Fruit fly (Drosophila melanogaster) whole organism, embryonic: ENCODE results near the gene CG14082.

Experiments used
- Antp ChIP-seq: fragments of 200-800 bp; sonication (Bioruptor generic); optimal IDR thresholded peaks from 3 replicates; lab custom pipeline; 2016; ENCODE audit warnings: missing biosample characterization, missing genetic modification characterization
- Atf-2 ChIP-seq: fragments of 200-800 bp; sonication (Bioruptor generic); optimal IDR thresholded peaks from 2 replicates; lab custom pipeline; 2016; ENCODE audit warnings: missing biosample characterization, missing genetic modification characterization
- Bgb ChIP-seq: fragments of 200-800 bp; sonication (Bioruptor generic); IDR thresholded peaks from 2 replicates; pipeline ENCODE4 v1.3.6; 2022; ENCODE audit warnings: missing biosample characterization, missing genetic modification characterization; ENCODE audit not compliant: partially characterized antibody
- Blimp-1 ChIP-seq: fragments of 200-800 bp; sonication (Bioruptor generic); optimal IDR thresholded peaks from 3 replicates; lab custom pipeline; 2018; ENCODE audit warnings: missing biosample characterization, missing genetic modification characterization, mild to moderate bottlenecking, moderate library complexity, missing genetic modification reagents
- CG11560 ChIP-seq: fragments of 200-800 bp; sonication (Bioruptor generic); IDR thresholded peaks from 3 replicates; pipeline ENCODE4 v1.3.6; 2022; ENCODE audit warnings: missing biosample characterization, missing genetic modification characterization
- CG12071 ChIP-seq: fragments of 200-800 bp; sonication (Bioruptor generic); optimal IDR thresholded peaks from 3 replicates; lab custom pipeline; 2018; ENCODE audit warnings: missing biosample characterization, mild to moderate bottlenecking, missing genetic modification characterization
- CG12236 ChIP-seq: fragments of 200-800 bp; sonication (Bioruptor generic); optimal IDR thresholded peaks from 2 replicates; lab custom pipeline; 2016; ENCODE audit warnings: missing biosample characterization, missing genetic modification characterization
- CG15011 ChIP-seq: fragments of 200-800 bp; sonication (Bioruptor generic); optimal IDR thresholded peaks from 3 replicates; lab custom pipeline; 2018; ENCODE audit warnings: missing biosample characterization, mild to moderate bottlenecking, missing genetic modification characterization
- CG15479 ChIP-seq: fragments of 200-800 bp; sonication (Bioruptor generic); optimal IDR thresholded peaks from 3 replicates; lab custom pipeline; 2019; ENCODE audit warnings: missing biosample characterization, mild to moderate bottlenecking, missing genetic modification characterization, moderate library complexity
- CG15514 ChIP-seq: fragments of 200-800 bp; sonication (Bioruptor generic); optimal IDR thresholded peaks from 3 replicates; lab custom pipeline; 2017; ENCODE audit warnings: missing biosample characterization, missing genetic modification characterization, mild to moderate bottlenecking, moderate library complexity, missing genetic modification reagents
- CG18011 ChIP-seq: fragments of 200-800 bp; sonication (Bioruptor generic); optimal IDR thresholded peaks from 2 replicates; lab custom pipeline; 2017; ENCODE audit warnings: missing biosample characterization, missing genetic modification characterization, mild to moderate bottlenecking, moderate library complexity, missing genotype
- CG18476 ChIP-seq: fragments of 200-800 bp; sonication (Bioruptor generic); optimal IDR thresholded peaks from 2 replicates; lab custom pipeline; 2016; ENCODE audit warnings: missing biosample characterization, mild to moderate bottlenecking, missing genetic modification characterization
- CG2712 ChIP-seq: fragments of 200-800 bp; optimal IDR thresholded peaks from 3 replicates; lab custom pipeline; 2019; ENCODE audit warnings: missing biosample characterization, mild to moderate bottlenecking, missing genetic modification characterization, moderate library complexity
- CG3281 ChIP-seq: fragments of 200-800 bp; sonication (Bioruptor generic); optimal IDR thresholded peaks from 3 replicates; lab custom pipeline; 2017; ENCODE audit warnings: missing biosample characterization, mild to moderate bottlenecking, missing genetic modification characterization
- CG4820 ChIP-seq: fragments of 200-800 bp; sonication (Bioruptor generic); optimal IDR thresholded peaks from 3 replicates; lab custom pipeline; 2016; ENCODE audit warnings: missing biosample characterization, missing genetic modification characterization
- CG6791 ChIP-seq: fragments of 200-800 bp; sonication (Bioruptor generic); IDR thresholded peaks from 3 replicates; pipeline ENCODE4 v1.3.6; 2022; ENCODE audit warnings: missing biosample characterization, missing genetic modification characterization; ENCODE audit not compliant: partially characterized antibody
- CG7839 ChIP-seq: fragments of 200-800 bp; sonication (Bioruptor generic); optimal IDR thresholded peaks from 3 replicates; lab custom pipeline; 2018; ENCODE audit warnings: missing biosample characterization, mild to moderate bottlenecking, missing genetic modification characterization, moderate library complexity
- CG8281 ChIP-seq: fragments of 200-800 bp; sonication (Bioruptor generic); optimal IDR thresholded peaks from 2 replicates; lab custom pipeline; 2018; ENCODE audit warnings: missing biosample characterization, mild to moderate bottlenecking, missing genetic modification characterization, moderate library complexity
- CG9817 ChIP-seq: fragments of 200-800 bp; sonication (Bioruptor generic); optimal IDR thresholded peaks from 2 replicates; lab custom pipeline; 2018; ENCODE audit warnings: missing biosample characterization, mild to moderate bottlenecking, missing genetic modification characterization, moderate library complexity
- Chrac-16 ChIP-seq: fragments of 200-800 bp; sonication (Bioruptor generic); optimal IDR thresholded peaks from 3 replicates; lab custom pipeline; 2016; ENCODE audit warnings: missing biosample characterization, missing genetic modification characterization
- D19A ChIP-seq: fragments of 200-800 bp; optimal IDR thresholded peaks from 3 replicates; lab custom pipeline; 2019; ENCODE audit warnings: missing biosample characterization, mild to moderate bottlenecking, missing genetic modification characterization, moderate library complexity
- Doc3 ChIP-seq: fragments of 200-800 bp; sonication (Bioruptor generic); IDR thresholded peaks from 3 replicates; pipeline ENCODE4 v1.3.6; 2022; ENCODE audit warnings: missing biosample characterization, missing genetic modification characterization; ENCODE audit not compliant: partially characterized antibody
- Ets65A ChIP-seq: fragments of 200-800 bp; sonication (Bioruptor generic); peaks from one replicate; lab custom pipeline; 2016; ENCODE audit warnings: missing biosample characterization, missing genetic modification characterization
- Gug ChIP-seq: fragments of 200-800 bp; sonication (Bioruptor generic); IDR thresholded peaks from 4 replicates; pipeline ENCODE4 v1.3.6; 2022; ENCODE audit warnings: missing biosample characterization, missing genetic modification characterization
- HLH54F ChIP-seq: fragments of 200-800 bp; sonication (Bioruptor generic); optimal IDR thresholded peaks from 3 replicates; lab custom pipeline; 2016; ENCODE audit warnings: missing biosample characterization, missing genetic modification characterization
- Myb ChIP-seq: fragments of 200-800 bp; sonication (Bioruptor generic); optimal IDR thresholded peaks from 2 replicates; lab custom pipeline; 2016; ENCODE audit warnings: missing biosample characterization, missing genetic modification characterization
- NK7.1 ChIP-seq: fragments of 200-800 bp; sonication (Bioruptor generic); optimal IDR thresholded peaks from 3 replicates; lab custom pipeline; 2016; ENCODE audit warnings: missing biosample characterization, missing genetic modification characterization
- Nf-YA ChIP-seq: fragments of 200-800 bp; sonication (Bioruptor generic); IDR thresholded peaks from 2 replicates; pipeline ENCODE4 v1.3.6; 2022; ENCODE audit warnings: missing biosample characterization, missing genetic modification characterization
- Nf-YB ChIP-seq: fragments of 200-800 bp; sonication (Bioruptor generic); optimal IDR thresholded peaks from 3 replicates; lab custom pipeline; 2019; ENCODE audit warnings: missing biosample characterization, mild to moderate bottlenecking, missing genetic modification characterization, moderate library complexity
- Oaz ChIP-seq: fragments of 200-800 bp; sonication (Bioruptor generic); IDR thresholded peaks from 2 replicates; pipeline ENCODE4 v1.3.6; 2022; ENCODE audit warnings: missing biosample characterization, missing genetic modification characterization
- Sox100B ChIP-seq: fragments of 200-800 bp; sonication (Bioruptor generic); optimal IDR thresholded peaks from 3 replicates; lab custom pipeline; 2018; ENCODE audit warnings: missing biosample characterization, mild to moderate bottlenecking, missing genetic modification characterization
- ase ChIP-seq: fragments of 200-800 bp; sonication (Bioruptor generic); IDR thresholded peaks from 3 replicates; pipeline ENCODE4 v1.3.6; 2022; ENCODE audit warnings: missing biosample characterization, missing genetic modification characterization
- bcd ChIP-seq: fragments of 200-800 bp; sonication (Bioruptor generic); optimal IDR thresholded peaks from 2 replicates; lab custom pipeline; 2017; ENCODE audit warnings: missing biosample characterization, mild to moderate bottlenecking, missing genetic modification characterization
- btn ChIP-seq: fragments of 200-800 bp; sonication (Bioruptor generic); optimal IDR thresholded peaks from 2 replicates; lab custom pipeline; 2016; ENCODE audit warnings: missing biosample characterization, missing genetic modification characterization
- cg ChIP-seq: fragments of 200-800 bp; sonication (Bioruptor generic); optimal IDR thresholded peaks from 3 replicates; lab custom pipeline; 2019; ENCODE audit warnings: missing biosample characterization, mild to moderate bottlenecking, missing genetic modification characterization, moderate library complexity
- ci ChIP-seq: fragments of 200-800 bp; sonication (Bioruptor generic); IDR thresholded peaks from 3 replicates; pipeline ENCODE4 v1.3.6; 2022; ENCODE audit warnings: missing biosample characterization, missing genetic modification characterization
- dimm ChIP-seq: fragments of 200-800 bp; sonication (Bioruptor generic); IDR thresholded peaks from 2 replicates; pipeline ENCODE4 v1.3.6; 2022; ENCODE audit warnings: missing biosample characterization, missing genetic modification characterization
- grau ChIP-seq: fragments of 200-800 bp; optimal IDR thresholded peaks from 3 replicates; lab custom pipeline; 2019; ENCODE audit warnings: missing biosample characterization, mild to moderate bottlenecking, missing genetic modification characterization, moderate library complexity
- oc ChIP-seq: fragments of 200-800 bp; sonication (Bioruptor generic); optimal IDR thresholded peaks from 2 replicates; lab custom pipeline; 2018; ENCODE audit warnings: missing biosample characterization, mild to moderate bottlenecking, missing genetic modification characterization, moderate library complexity
- phol ChIP-seq: fragments of 200-800 bp; sonication (Bioruptor generic); optimal IDR thresholded peaks from 3 replicates; lab custom pipeline; 2018; ENCODE audit warnings: missing biosample characterization, mild to moderate bottlenecking, missing genetic modification characterization, moderate library complexity
- psq ChIP-seq: fragments of 200-800 bp; sonication (Bioruptor generic); optimal IDR thresholded peaks from 2 replicates; lab custom pipeline; 2017; ENCODE audit warnings: missing biosample characterization, missing genetic modification characterization
- rib ChIP-seq: fragments of 200-800 bp; sonication (Bioruptor generic); IDR thresholded peaks from 2 replicates; pipeline ENCODE4 v1.3.6; 2022; ENCODE audit warnings: missing biosample characterization, missing genetic modification characterization
- sisA ChIP-seq: fragments of 200-800 bp; sonication (Bioruptor generic); IDR thresholded peaks from 2 replicates; pipeline ENCODE4 v1.3.6; 2022; ENCODE audit warnings: missing biosample characterization, missing genetic modification characterization
- tgo ChIP-seq: fragments of 200-800 bp; sonication (Bioruptor generic); IDR thresholded peaks from 3 replicates; pipeline ENCODE4 v1.3.6; 2022; ENCODE audit warnings: missing biosample characterization, missing genetic modification characterization
- tin ChIP-seq: fragments of 200-800 bp; sonication (Bioruptor generic); optimal IDR thresholded peaks from 3 replicates; lab custom pipeline; 2016; ENCODE audit warnings: missing biosample characterization, missing genetic modification characterization
- unc-4 ChIP-seq: fragments of 200-800 bp; sonication (Bioruptor generic); IDR thresholded peaks from 2 replicates; pipeline ENCODE4 v1.3.6; 2022; ENCODE audit warnings: missing biosample characterization, missing genetic modification characterization; ENCODE audit not compliant: partially characterized antibody
- vnd ChIP-seq: fragments of 200-800 bp; sonication (Bioruptor generic); IDR thresholded peaks from 3 replicates; pipeline ENCODE4 v1.3.6; 2022; ENCODE audit warnings: missing biosample characterization, missing genetic modification characterization; ENCODE audit not compliant: partially characterized antibody
- wor ChIP-seq: fragments of 200-800 bp; sonication (Bioruptor generic); IDR thresholded peaks from 2 replicates; pipeline ENCODE4 v1.3.6; 2022; ENCODE audit warnings: missing biosample characterization, missing genetic modification characterization
- yki ChIP-seq: fragments of >200 bp; optimal IDR thresholded peaks from 3 replicates; lab custom pipeline; 2018

Gene CG14082

dm6 chr3L:19086364-19087200 lies 52.2 kb downstream of the CG14082 start, which contains the start of gene Mkp3:
Gene Mkp3 (minus strand): TSS chr3L:19086426.
- TF ChIP-seq CG8281 (tag; lab: Kevin White, UChicago) (peak; percentile 77), CG15514 (peak; percentile 84), CG6791 (GFP tag; lab: Robert Waterston, UW) (no peak), vnd (GFP tag; lab: Robert Waterston, UW) (no peak), yki (lab: Kevin White, UChicago) (peak; percentile 31), CG12071 (GFP tag; lab: Kevin White, UChicago) (peak; percentile 40), Nf-YA (GFP tag; lab: Robert Waterston, UW) (peak; percentile 72), tgo (GFP tag; lab: Robert Waterston, UW) (peak; percentile 94), tin (peak; percentile 48), CG3281 (GFP tag; lab: Kevin White, UChicago) (peak; percentile 96), Antp (GFP tag; lab: Kevin White, UChicago) (peak; percentile 6), Doc3 (GFP tag; lab: Robert Waterston, UW) (no peak), wor (GFP tag; lab: Robert Waterston, UW) (peak; percentile 79), cg (GFP tag; lab: Kevin White, UChicago) (peak; percentile 63), CG9817 (tag; lab: Kevin White, UChicago) (peak; percentile 77), CG18476 (GFP tag; lab: Kevin White, UChicago) (peak; percentile 63), dimm (peak; percentile 61; the same call in 1 of the 2 replicates), rib (GFP tag; lab: Robert Waterston, UW) (no peak; the same call in 1 of the 2 replicates), phol (tag; lab: Kevin White, UChicago) (peak; percentile 86), CG15011 (GFP tag; lab: Kevin White, UChicago) (peak; percentile 89), Myb (peak; percentile 22), HLH54F (GFP tag; lab: Kevin White, UChicago) (no peak), CG7839 (peak; percentile 94), Sox100B (GFP tag; lab: Kevin White, UChicago) (peak; percentile 92), Ets65A (GFP tag; lab: Kevin White, UChicago) (peak; percentile 43), grau (tag; lab: Kevin White, UChicago) (peak; percentile 93), CG18011 (GFP tag; lab: Kevin White, UChicago) (peak; percentile 80), CG2712 (tag; lab: Kevin White, UChicago) (peak; percentile 91), Gug (GFP tag; lab: Robert Waterston, UW) (peak; percentile 72), oc (tag; lab: Kevin White, UChicago) (peak; percentile 79), Bgb (GFP tag; lab: Robert Waterston, UW) (peak; percentile 44; the same call in 1 of the 2 replicates), CG4820 (GFP tag; lab: Kevin White, UChicago) (peak; percentile 63), btn (GFP tag; lab: Kevin White, UChicago) (no peak), bcd (peak; percentile 92), CG12236 (GFP tag; lab: Kevin White, UChicago) (no peak), ci (peak; percentile 82), Oaz (peak; percentile 83), unc-4 (GFP tag; lab: Robert Waterston, UW) (0 out of 2 replicates have a peak, but pooled peaks have one; percentile 3), NK7.1 (GFP tag; lab: Kevin White, UChicago) (no peak), D19A (tag; lab: Kevin White, UChicago) (peak; percentile 86), CG11560 (tag; lab: Robert Waterston, UW) (peak; percentile 77), Blimp-1 (GFP tag; lab: Kevin White, UChicago) (peak; percentile 82), Atf-2 (GFP tag; lab: Kevin White, UChicago) (no peak), CG15479 (GFP tag; lab: Kevin White, UChicago) (no peak), psq (peak; percentile 48), sisA (GFP tag; lab: Robert Waterston, UW) (peak; percentile 79), Chrac-16 (GFP tag; lab: Kevin White, UChicago) (peak; percentile 61), Nf-YB (GFP tag; lab: Kevin White, UChicago) (peak; percentile 77), ase (GFP tag; lab: Robert Waterston, UW) (peak; percentile 83)
